Worm (Caenorhabditis elegans) whole organism, L1 larva: ENCODE results near the gene R12B2.2.

Source experiments
- C16A3.4 ChIP-seq: fragments of 150-350 bp; optimal IDR thresholded peaks from 2 replicates; lab custom pipeline; 2014; ENCODE audit warnings: missing biosample characterization, missing genetic modification characterization
- aha-1 ChIP-seq: fragments of 150-350 bp; optimal IDR thresholded peaks from 2 replicates; lab custom pipeline; 2014; ENCODE audit warnings: missing biosample characterization, missing genetic modification characterization
- alr-1 ChIP-seq: fragments of 200-800 bp; sonication (Bioruptor generic); optimal IDR thresholded peaks from 2 replicates; lab custom pipeline; 2018; ENCODE audit warnings: borderline replicate concordance, mild to moderate bottlenecking, missing genetic modification characterization, missing compliant biosample characterization
- blmp-1 ChIP-seq: fragments of 150-350 bp; optimal IDR thresholded peaks from 2 replicates; lab custom pipeline; 2014; ENCODE audit warnings: missing biosample characterization, missing genetic modification characterization
- ceh-8 ChIP-seq: fragments of 200-800 bp; sonication (Bioruptor generic); optimal IDR thresholded peaks from 2 replicates; lab custom pipeline; 2018; ENCODE audit warnings: mild to moderate bottlenecking, missing genetic modification characterization, moderate library complexity, missing compliant biosample characterization
- ceh-82 ChIP-seq, 3 experiments: fragments of 150-350 bp in 1 of 3; sonication (generic microtip) in 2 of 3; optimal IDR thresholded peaks; 2 replicates each; lab custom pipeline; 2014 to 2017; ENCODE audit warnings: missing biosample characterization in 3 of 3, missing genetic modification characterization in 3 of 3
- ceh-88 ChIP-seq: fragments of 200-800 bp; sonication (Bioruptor generic); IDR thresholded peaks from 2 replicates; pipeline ENCODE4 v1.3.6; 2022; ENCODE audit warnings: missing genetic modification characterization, missing compliant biosample characterization
- ceh-90 ChIP-seq: sonication (generic microtip); optimal IDR thresholded peaks from 2 replicates; lab custom pipeline; 2016; ENCODE audit warnings: missing genetic modification characterization, missing compliant biosample characterization
- dpl-1 ChIP-seq, 3 experiments: fragments of 150-350 bp in 2 of 3; sonication (generic microtip) in 1 of 3; optimal IDR thresholded peaks; 2 replicates each; lab custom pipeline; 2014 to 2017; ENCODE audit warnings: missing biosample characterization in 3 of 3, missing genetic modification characterization in 3 of 3, missing genetic modification reagents in 3 of 3
- efl-1 ChIP-seq, 4 experiments: fragments of 150-350 bp; optimal IDR thresholded peaks in 3 of 4; peaks in 1 of 4; 1 replicate in 1 of 4; 2 replicates in 3 of 4; lab custom pipeline; 2014; ENCODE audit warnings: missing biosample characterization in 2 of 4, missing genetic modification characterization in 2 of 4, missing genetic modification reagents in 2 of 4
- efl-3 ChIP-seq: fragments of 200-800 bp; sonication (Bioruptor generic); optimal IDR thresholded peaks from 2 replicates; lab custom pipeline; 2018; ENCODE audit warnings: mild to moderate bottlenecking, missing genetic modification characterization, missing compliant biosample characterization
- fkh-10 ChIP-seq: sonication (generic microtip); optimal IDR thresholded peaks from 2 replicates; lab custom pipeline; 2017; ENCODE audit warnings: missing biosample characterization, missing genetic modification reagents, missing genetic modification characterization
- fkh-4 ChIP-seq: sonication (generic microtip); optimal IDR thresholded peaks from 2 replicates; lab custom pipeline; 2016; ENCODE audit warnings: missing compliant biosample characterization, missing genetic modification characterization, borderline replicate concordance
- grh-1 ChIP-seq: fragments of 200-800 bp; sonication (Bioruptor generic); IDR thresholded peaks from 2 replicates; pipeline ENCODE4 v1.3.6; 2022; ENCODE audit warnings: missing genetic modification reagents, missing genetic modification characterization, missing compliant biosample characterization
- irx-1 ChIP-seq: sonication (generic microtip); optimal IDR thresholded peaks from 2 replicates; lab custom pipeline; 2016; ENCODE audit warnings: missing genetic modification characterization, missing compliant biosample characterization
- isw-1 ChIP-seq: fragments of 200-800 bp; sonication (Bioruptor generic); IDR thresholded peaks from 2 replicates; pipeline ENCODE4 v1.3.6; 2022; ENCODE audit warnings: missing genetic modification characterization, missing compliant biosample characterization
- jun-1 ChIP-seq: fragments of 150-350 bp; optimal IDR thresholded peaks from 2 replicates; lab custom pipeline; 2014; ENCODE audit warnings: missing biosample characterization, missing genetic modification reagents, missing genetic modification characterization
- lin-14 ChIP-seq: fragments of 200-800 bp; sonication (Bioruptor generic); optimal IDR thresholded peaks from 2 replicates; lab custom pipeline; 2018; ENCODE audit warnings: mild to moderate bottlenecking, missing genetic modification characterization, moderate library complexity, missing compliant biosample characterization
- lin-15B ChIP-seq: fragments of 150-350 bp; sonication (generic microtip); optimal IDR thresholded peaks from 3 replicates; lab custom pipeline; 2014; ENCODE audit warnings: missing biosample characterization, missing genetic modification characterization
- lin-35 ChIP-seq, 2 experiments: fragments of 150-350 bp; optimal IDR thresholded peaks; 2 replicates each; lab custom pipeline; 2014; ENCODE audit warnings: missing biosample characterization in 2 of 2, missing genetic modification characterization in 2 of 2, missing genetic modification reagents in 2 of 2
- lin-39 ChIP-seq: fragments of 150-350 bp; optimal IDR thresholded peaks from 2 replicates; lab custom pipeline; 2014; ENCODE audit warnings: missing biosample characterization, missing genetic modification reagents, missing genetic modification characterization
- mab-9 ChIP-seq: fragments of 200-800 bp; sonication (Bioruptor generic); IDR thresholded peaks from 2 replicates; pipeline ENCODE4 v1.3.6; 2022; ENCODE audit warnings: missing genetic modification reagents, missing genetic modification characterization, missing compliant biosample characterization
- mdl-1 ChIP-seq, 2 experiments: fragments of 150-350 bp; optimal IDR thresholded peaks; 2 replicates each; lab custom pipeline; 2014 to 2017; ENCODE audit warnings: missing biosample characterization in 2 of 2, missing genetic modification characterization in 2 of 2, inconsistent platforms in 1 of 2
- mef-2 ChIP-seq: fragments of 150-350 bp; optimal IDR thresholded peaks from 2 replicates; lab custom pipeline; 2014; ENCODE audit warnings: missing biosample characterization, missing genetic modification characterization
- mep-1 ChIP-seq: fragments of 150-350 bp; optimal IDR thresholded peaks from 2 replicates; lab custom pipeline; 2014; ENCODE audit warnings: missing biosample characterization, missing genetic modification characterization
- nhr-11 ChIP-seq: fragments of 150-350 bp; optimal IDR thresholded peaks from 2 replicates; lab custom pipeline; 2014; ENCODE audit warnings: missing biosample characterization, missing genetic modification characterization
- nhr-12 ChIP-seq: sonication (generic microtip); optimal IDR thresholded peaks from 2 replicates; lab custom pipeline; 2017; ENCODE audit warnings: missing biosample characterization, missing genetic modification characterization
- nhr-237 ChIP-seq: fragments of 150-350 bp; optimal IDR thresholded peaks from 2 replicates; lab custom pipeline; 2014; ENCODE audit warnings: missing biosample characterization, missing genetic modification characterization
- nhr-71 ChIP-seq: sonication (generic microtip); optimal IDR thresholded peaks from 2 replicates; lab custom pipeline; 2016; ENCODE audit warnings: mild to moderate bottlenecking, missing genetic modification characterization, moderate library complexity, missing compliant biosample characterization
- nhr-76 ChIP-seq: sonication (generic microtip); optimal IDR thresholded peaks from 2 replicates; lab custom pipeline; 2017; ENCODE audit warnings: missing biosample characterization, missing genetic modification characterization
- nhr-77 ChIP-seq: fragments of 150-350 bp; optimal IDR thresholded peaks from 2 replicates; lab custom pipeline; 2014; ENCODE audit warnings: missing biosample characterization, missing genetic modification characterization
- nhr-84 ChIP-seq: sonication (generic microtip); optimal IDR thresholded peaks from 2 replicates; lab custom pipeline; 2017; ENCODE audit warnings: missing biosample characterization, missing genetic modification characterization
- nhr-85 ChIP-seq: sonication (generic microtip); peaks from one replicate; lab custom pipeline; 2016; ENCODE audit warnings: missing genetic modification characterization, inconsistent platforms, missing compliant biosample characterization
- pag-3 ChIP-seq: sonication (generic microtip); optimal IDR thresholded peaks from 2 replicates; lab custom pipeline; 2017; ENCODE audit warnings: missing genetic modification characterization, mild to moderate bottlenecking, missing compliant biosample characterization, antibody characterized with exemption, borderline replicate concordance; ENCODE audit not compliant: insufficient read depth
- pqm-1 ChIP-seq: sonication (generic microtip); optimal IDR thresholded peaks from 3 replicates; lab custom pipeline; 2017; ENCODE audit warnings: missing biosample characterization, missing genetic modification characterization
- rnt-1 ChIP-seq: sonication (generic microtip); optimal IDR thresholded peaks from 2 replicates; lab custom pipeline; 2016; ENCODE audit warnings: mild to moderate bottlenecking, missing genetic modification characterization, moderate library complexity, missing compliant biosample characterization
- skn-1 ChIP-seq: fragments of 150-350 bp; optimal IDR thresholded peaks from 2 replicates; lab custom pipeline; 2014; ENCODE audit warnings: missing biosample characterization, missing genetic modification characterization
- snpc-4 ChIP-seq: fragments of 150-350 bp; optimal IDR thresholded peaks from 2 replicates; lab custom pipeline; 2014; ENCODE audit warnings: missing biosample characterization, missing genetic modification characterization
- snu-23 ChIP-seq: sonication (generic microtip); optimal IDR thresholded peaks from 2 replicates; lab custom pipeline; 2016; ENCODE audit warnings: missing genetic modification characterization, missing compliant biosample characterization
- sox-4 ChIP-seq: sonication (generic microtip); optimal IDR thresholded peaks from 2 replicates; lab custom pipeline; 2016; ENCODE audit warnings: missing genetic modification characterization, missing compliant biosample characterization
- tbx-2 ChIP-seq: sonication (generic microtip); optimal IDR thresholded peaks from 2 replicates; lab custom pipeline; 2016; ENCODE audit warnings: missing genetic modification characterization, missing compliant biosample characterization
- tlp-1 ChIP-seq: fragments of 150-350 bp; optimal IDR thresholded peaks from 2 replicates; lab custom pipeline; 2014; ENCODE audit warnings: missing biosample characterization, missing genetic modification characterization
- unc-62 ChIP-seq: fragments of 150-350 bp; optimal IDR thresholded peaks from 2 replicates; lab custom pipeline; 2014; ENCODE audit warnings: missing biosample characterization, missing genetic modification reagents, missing genetic modification characterization
- unc-86 ChIP-seq: sonication (generic microtip); optimal IDR thresholded peaks from 2 replicates; lab custom pipeline; 2016; ENCODE audit warnings: missing genetic modification characterization, missing compliant biosample characterization
- vab-15 ChIP-seq: sonication (generic microtip); optimal IDR thresholded peaks from 2 replicates; lab custom pipeline; 2017; ENCODE audit warnings: missing genotype, mild to moderate bottlenecking, missing genetic modification characterization, missing compliant biosample characterization
- xbp-1 ChIP-seq: sonication (generic microtip); optimal IDR thresholded peaks from 2 replicates; lab custom pipeline; 2016; ENCODE audit warnings: missing genetic modification characterization, missing compliant biosample characterization
- ztf-11 ChIP-seq, 2 experiments: sonication (generic microtip); optimal IDR thresholded peaks; 2 replicates each; lab custom pipeline; 2016 to 2017; ENCODE audit warnings: missing genetic modification characterization in 2 of 2, missing biosample characterization in 1 of 2, missing compliant biosample characterization in 1 of 2
- ztf-4 ChIP-seq: fragments of 150-350 bp; optimal IDR thresholded peaks from 2 replicates; lab custom pipeline; 2014; ENCODE audit warnings: missing biosample characterization, missing genetic modification characterization

R12B2.2 gene

ce11 chrIII:5841676-5842075 lies 34.9 kb downstream of the R12B2.2 start (continued):
- TF ChIP-seq skn-1 (tag; lab: Kevin White, UChicago), result peak; percentile 33
- no peak for TF ChIP-seq ceh-90 (tag; lab: Kevin White, UChicago)

ce11 chrIII:5842920-5843319 lies 36.1 kb downstream of the R12B2.2 start:
- no peak for TF ChIP-seq alr-1
- TF ChIP-seq dpl-1 (GFP tag; optimal IDR thresholded peaks at IDR 0.05; lab: Kevin White, UChicago), result peak in 1 of 3 experiments; percentile 5
- no peak for TF ChIP-seq C16A3.4
- TF ChIP-seq pag-3 (tag; lab: Kevin White, UChicago), result no peak
- TF ChIP-seq ceh-82 (tag; optimal IDR thresholded peaks at IDR 0.05; lab: Kevin White, UChicago), result no peak
- TF ChIP-seq irx-1 (tag; lab: Kevin White, UChicago), result no peak
- no peak for TF ChIP-seq ztf-11 (tag; optimal IDR thresholded peaks at IDR 0.05; lab: Kevin White, UChicago)
- TF ChIP-seq ceh-88 (GFP tag; lab: Robert Waterston, UW), result no peak
- no peak for TF ChIP-seq nhr-77 (tag; lab: Kevin White, UChicago)
- TF ChIP-seq efl-1 (optimal IDR thresholded peaks at IDR 0.05; lab: Kevin White, UChicago), result no peak
- peak in 1 of 2 experiments; percentile 51 for TF ChIP-seq efl-1 (GFP tag; optimal IDR thresholded peaks at IDR 0.05 in 1 of 2; lab: Kevin White, UChicago)
- TF ChIP-seq isw-1, result no peak
- TF ChIP-seq lin-35 (GFP tag; optimal IDR thresholded peaks at IDR 0.05; lab: Kevin White, UChicago), result peak in 1 of 2 experiments; percentile 4
- TF ChIP-seq snu-23 (GFP tag; lab: Kevin White, UChicago), result no peak
- no peak for TF ChIP-seq ztf-4 (tag; lab: Kevin White, UChicago)
- TF ChIP-seq pqm-1 (tag; lab: Kevin White, UChicago), result no peak
- no peak for TF ChIP-seq ceh-90 (tag; lab: Kevin White, UChicago)
- TF ChIP-seq nhr-11 (tag; lab: Kevin White, UChicago), result no peak
- TF ChIP-seq mep-1 (tag; lab: Kevin White, UChicago), result no peak
- no peak for TF ChIP-seq aha-1 (tag; lab: Kevin White, UChicago)
- TF ChIP-seq nhr-76, result no peak
- TF ChIP-seq lin-15B, result no peak
- TF ChIP-seq tlp-1 (tag; lab: Kevin White, UChicago), result no peak
- TF ChIP-seq nhr-237, result no peak
- TF ChIP-seq efl-3, result no peak
- no peak for TF ChIP-seq nhr-84 (tag; lab: Kevin White, UChicago)
- no peak for TF ChIP-seq mab-9 (GFP tag; lab: Robert Waterston, UW)
- TF ChIP-seq nhr-71 (tag; lab: Kevin White, UChicago), result peak; percentile 9
- no peak for TF ChIP-seq blmp-1
- no peak for TF ChIP-seq unc-86 (tag; lab: Kevin White, UChicago)
- no peak for TF ChIP-seq tbx-2
- TF ChIP-seq fkh-4 (tag; lab: Kevin White, UChicago), result no peak
- no peak for TF ChIP-seq xbp-1 (tag; lab: Kevin White, UChicago)
- no peak for TF ChIP-seq fkh-10 (GFP tag; lab: Kevin White, UChicago)
- no peak for TF ChIP-seq jun-1 (tag; lab: Kevin White, UChicago)
- TF ChIP-seq grh-1 (GFP tag; lab: Robert Waterston, UW), result 0 out of 2 replicates have a peak, but pooled peaks have one; percentile 27
- TF ChIP-seq rnt-1 (tag; lab: Kevin White, UChicago), result no peak
- TF ChIP-seq lin-39 (tag; lab: Kevin White, UChicago), result no peak
- TF ChIP-seq mdl-1 (tag; optimal IDR thresholded peaks at IDR 0.05; lab: Kevin White, UChicago), result no peak
- no peak for TF ChIP-seq ceh-8
- TF ChIP-seq vab-15 (tag; lab: Kevin White, UChicago), result no peak
- TF ChIP-seq nhr-85 (tag; lab: Kevin White, UChicago), result peak; percentile 44
- TF ChIP-seq snpc-4, result no peak
- TF ChIP-seq mef-2 (tag; lab: Kevin White, UChicago), result no peak
- no peak for TF ChIP-seq sox-4 (tag; lab: Kevin White, UChicago)
- TF ChIP-seq lin-14 (GFP tag; lab: Kevin White, UChicago), result peak; percentile 53
- no peak for TF ChIP-seq unc-62
- TF ChIP-seq nhr-12 (tag; lab: Kevin White, UChicago), result no peak
